Fruit fly (Drosophila melanogaster) whole organism, wandering third instar larva: Measurements from ENCODE around the gene CG13010.

ENCODE experiments used
- Dif ChIP-seq: fragments of 200-275, 200-300 bp; sonication (Bioruptor generic); optimal IDR thresholded peaks from 2 replicates; lab custom pipeline; 2018; ENCODE audit warnings: missing biosample characterization, missing genetic modification characterization; ENCODE audit not compliant: partially characterized antibody
- OdsH ChIP-seq: fragments of 200-800 bp; sonication (Bioruptor generic); optimal IDR thresholded peaks from 2 replicates; lab custom pipeline; 2016; ENCODE audit warnings: missing biosample characterization, mild to moderate bottlenecking, missing genetic modification characterization
- h ChIP-seq: fragments of 200-800 bp; sonication (Bioruptor generic); optimal IDR thresholded peaks from 3 replicates; lab custom pipeline; 2016; ENCODE audit warnings: missing biosample characterization, mild to moderate bottlenecking, missing genetic modification characterization

dm6 chrX:16670262-16670661, 8.5 kb downstream of the CG13010 start:
- no peak for TF ChIP-seq Dif (GFP tag; lab: Kevin White, UChicago)
- TF ChIP-seq h (GFP tag; lab: Kevin White, UChicago) = no peak
- no peak for TF ChIP-seq OdsH (GFP tag; lab: Kevin White, UChicago)
